Fruit fly (Drosophila melanogaster): ENCODE data around the gene CG17271.

Gene CG17271

dm6 chr3R:20778285-20778926 is 43.2 kb downstream of the CG17271 start:
- TF ChIP-seq Hr83 (GFP tag; optimal IDR thresholded peaks at IDR 0.05; ENCODE audit: poor library complexity, severe bottlenecking): peak; percentile 88
- TF ChIP-seq psq (GFP tag; optimal IDR thresholded peaks at IDR 0.05): peak; percentile 78
- no peak for TF ChIP-seq lola (GFP tag; optimal IDR thresholded peaks at IDR 0.05)
- peak; percentile 81 for TF ChIP-seq h (GFP tag; optimal IDR thresholded peaks at IDR 0.05)
- peak; percentile 51 to 72 for TF ChIP-seq dl (GFP tag; optimal IDR thresholded peaks at IDR 0.05; ENCODE audit: insufficient read depth in 1 of 2, partially characterized antibody in 2 of 2)
- peak; percentile 29 for TF ChIP-seq CG9705 (GFP tag; optimal IDR thresholded peaks at IDR 0.05)
- TF ChIP-seq OdsH (GFP tag; optimal IDR thresholded peaks at IDR 0.05): peak; percentile 37
- TF ChIP-seq CrebA (GFP tag; optimal IDR thresholded peaks at IDR 0.05; ENCODE audit: borderline replicate concordance): peak; percentile 98
- TF ChIP-seq Abd-B (GFP tag; optimal IDR thresholded peaks at IDR 0.05): peak; percentile 79
- TF ChIP-seq GATAd (GFP tag; optimal IDR thresholded peaks at IDR 0.05): no peak
- peak; percentile 69 for TF ChIP-seq Vsx2 (GFP tag; optimal IDR thresholded peaks at IDR 0.05; ENCODE audit: partially characterized antibody)
- TF ChIP-seq Dfd (GFP tag; optimal IDR thresholded peaks at IDR 0.05): no peak
- no peak for TF ChIP-seq Mio (GFP tag; optimal IDR thresholded peaks at IDR 0.05)
- TF ChIP-seq Myc (optimal IDR thresholded peaks at IDR 0.05): no peak
- peak; percentile 80 for TF ChIP-seq Hnf4 (GFP tag; optimal IDR thresholded peaks at IDR 0.05)
- peak; percentile 92 for TF ChIP-seq jim (GFP tag; optimal IDR thresholded peaks at IDR 0.05)
- TF ChIP-seq Rel (GFP tag; optimal IDR thresholded peaks at IDR 0.05): peak; percentile 99
- peak; percentile 80 for TF ChIP-seq Rel (tag; optimal IDR thresholded peaks at IDR 0.05)
- TF ChIP-seq pan (optimal IDR thresholded peaks at IDR 0.05): no peak
- no peak for TF ChIP-seq sv (GFP tag; optimal IDR thresholded peaks at IDR 0.05)
- peak; percentile 82 for TF ChIP-seq Dif (GFP tag; optimal IDR thresholded peaks at IDR 0.05; ENCODE audit: partially characterized antibody)
- peak; percentile 91 for TF ChIP-seq N (GFP tag; optimal IDR thresholded peaks at IDR 0.05)
- TF ChIP-seq CG32264 (GFP tag; optimal IDR thresholded peaks at IDR 0.05): peak; percentile 85
- no peak for TF ChIP-seq usp (GFP tag; optimal IDR thresholded peaks at IDR 0.05)
- TF ChIP-seq brk (GFP tag; optimal IDR thresholded peaks at IDR 0.05): peak; percentile 92
- TF ChIP-seq dsf (GFP tag; optimal IDR thresholded peaks at IDR 0.05; ENCODE audit: borderline replicate concordance): peak; percentile 39
- TF ChIP-seq foxo (GFP tag; optimal IDR thresholded peaks at IDR 0.05): peak; percentile 23 to 96
- peak; percentile 59 for TF ChIP-seq rgr (GFP tag; optimal IDR thresholded peaks at IDR 0.05)
- peak; percentile 44 for TF ChIP-seq fru (GFP tag; optimal IDR thresholded peaks at IDR 0.05)
- TF ChIP-seq woc (GFP tag; optimal IDR thresholded peaks at IDR 0.05): peak; percentile 67
- TF ChIP-seq tai (GFP tag; optimal IDR thresholded peaks at IDR 0.05): no peak
- peak; percentile 93 for TF ChIP-seq Sp1 (GFP tag; optimal IDR thresholded peaks at IDR 0.05)
- TF ChIP-seq sage (GFP tag; optimal IDR thresholded peaks at IDR 0.05): peak; percentile 94
- peak; percentile 45 for TF ChIP-seq Hr78 (GFP tag; optimal IDR thresholded peaks at IDR 0.05)
- peak; percentile 25 for TF ChIP-seq HLH106 (tag; optimal IDR thresholded peaks at IDR 0.05)
- TF ChIP-seq Jra (GFP tag; optimal IDR thresholded peaks at IDR 0.05): peak; percentile 75
- peak; percentile 60 for TF ChIP-seq br (GFP tag; optimal IDR thresholded peaks at IDR 0.05)
- no peak for TF ChIP-seq ey (GFP tag; optimal IDR thresholded peaks at IDR 0.05)
- TF ChIP-seq dmrt93B (GFP tag; optimal IDR thresholded peaks at IDR 0.05): no peak

- TF ChIP-seq N (GFP tag; optimal IDR thresholded peaks at IDR 0.05): no peak
- no peak for TF ChIP-seq foxo (GFP tag; optimal IDR thresholded peaks at IDR 0.05)
- TF ChIP-seq br (GFP tag; optimal IDR thresholded peaks at IDR 0.05): no peak
- no peak for TF ChIP-seq GATAd (GFP tag; optimal IDR thresholded peaks at IDR 0.05)
- TF ChIP-seq dsf (GFP tag; optimal IDR thresholded peaks at IDR 0.05; ENCODE audit: borderline replicate concordance): no peak
- no peak for TF ChIP-seq Myc (optimal IDR thresholded peaks at IDR 0.05)
- TF ChIP-seq Vsx2 (GFP tag; optimal IDR thresholded peaks at IDR 0.05; ENCODE audit: partially characterized antibody): no peak
- no peak for TF ChIP-seq Jra (GFP tag; optimal IDR thresholded peaks at IDR 0.05)
- no peak for TF ChIP-seq CG32264 (GFP tag; optimal IDR thresholded peaks at IDR 0.05)
- no peak for TF ChIP-seq brk (GFP tag; optimal IDR thresholded peaks at IDR 0.05)
- TF ChIP-seq lola (GFP tag; optimal IDR thresholded peaks at IDR 0.05): no peak
Observed at dm6 chr3R:20774125-20774524, 47.5 kb downstream of the CG17271 start.

Data from whole organism, wandering third instar larva.